Comparison of ENCODE assay signal across 1 fruit fly cellular context in the genomic region with DNA sequence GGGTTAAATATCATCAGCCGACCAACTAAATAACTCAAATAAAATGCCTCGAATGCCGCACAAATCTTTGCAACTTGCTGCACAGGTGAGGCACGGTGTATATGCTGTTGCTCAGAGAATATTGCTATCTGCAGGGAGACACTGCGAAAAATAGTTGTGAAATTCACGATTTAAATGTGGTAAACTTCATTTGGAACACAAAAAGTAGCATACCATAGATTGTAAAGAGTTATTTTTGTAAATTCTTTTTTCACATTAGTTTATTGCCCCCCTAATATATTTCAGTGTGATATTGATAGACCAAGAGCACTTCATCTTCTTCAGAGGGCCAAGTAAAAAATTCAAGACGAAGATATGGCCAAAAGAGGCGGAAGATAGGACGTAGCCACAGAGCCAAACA.
A peak's percentile ranks its signal among the peaks of the same experiment; 100 is the strongest.
TF ChIP-seq lines count a peak whose summit lies in the region.

No protein-coding gene starts in this region.

TF ChIP-seq in whole organism, embryonic, 481 proteins besides CTCF, POLR2A, EP300 and RAD21 (continued from another document):
- no peak for TF ChIP-seq CG10147 (GFP tag; optimal IDR thresholded peaks at IDR 0.05; lab: Kevin White, UChicago)
- TF ChIP-seq CG12942 (GFP tag; optimal IDR thresholded peaks at IDR 0.05; lab: Kevin White, UChicago) = no peak
- no peak for TF ChIP-seq CG9727 (GFP tag; optimal IDR thresholded peaks at IDR 0.05; lab: Kevin White, UChicago)
- no peak for TF ChIP-seq Scr (GFP tag; IDR thresholded peaks at IDR 0.05; lab: Robert Waterston, UW; ENCODE audit: partially characterized antibody)
- TF ChIP-seq Dek (tag; optimal IDR thresholded peaks at IDR 0.05; lab: Kevin White, UChicago) = no peak
- peak; percentile 37; the same call in 1 of the 2 replicates for TF ChIP-seq CG6689 (GFP tag; IDR thresholded peaks at IDR 0.05; lab: Robert Waterston, UW)
- no peak for TF ChIP-seq PHDP (tag; optimal IDR thresholded peaks at IDR 0.05; lab: Kevin White, UChicago)
- TF ChIP-seq nmo (GFP tag; optimal IDR thresholded peaks at IDR 0.05; lab: Kevin White, UChicago) = peak; percentile 33
- no peak for TF ChIP-seq Nf-YB (GFP tag; optimal IDR thresholded peaks at IDR 0.05; lab: Kevin White, UChicago)
- TF ChIP-seq CG17829 (tag; optimal IDR thresholded peaks at IDR 0.05; lab: Kevin White, UChicago) = no peak
- no peak for TF ChIP-seq Lim3 (GFP tag; IDR thresholded peaks at IDR 0.05; lab: Robert Waterston, UW)
- no peak for TF ChIP-seq Abd-B (GFP tag; optimal IDR thresholded peaks at IDR 0.05; lab: Kevin White, UChicago)
- TF ChIP-seq CG7271 (tag; optimal IDR thresholded peaks at IDR 0.05; lab: Kevin White, UChicago) = no peak
- TF ChIP-seq Ada2b (GFP tag; IDR thresholded peaks at IDR 0.05; lab: Robert Waterston, UW) = peak; percentile 44; the same call in 1 of the 2 replicates
- no peak for TF ChIP-seq CG4360 (GFP tag; IDR thresholded peaks at IDR 0.05; lab: Robert Waterston, UW)
- no peak for TF ChIP-seq sna (GFP tag; IDR thresholded peaks at IDR 0.05; lab: Robert Waterston, UW; ENCODE audit: partially characterized antibody)
- no peak for TF ChIP-seq CHES-1-like (GFP tag; optimal IDR thresholded peaks at IDR 0.05; lab: Kevin White, UChicago)
- no peak for TF ChIP-seq nau (GFP tag; optimal IDR thresholded peaks at IDR 0.05; lab: Kevin White, UChicago)
- no peak for TF ChIP-seq CG6813 (GFP tag; optimal IDR thresholded peaks at IDR 0.05; lab: Kevin White, UChicago)
- no peak for TF ChIP-seq lov (optimal IDR thresholded peaks at IDR 0.05; lab: Kevin White, UChicago)
- no peak for TF ChIP-seq lov (GFP tag; IDR thresholded peaks at IDR 0.05; lab: Robert Waterston, UW)
- no peak for TF ChIP-seq TFAM (GFP tag; optimal IDR thresholded peaks at IDR 0.05; lab: Kevin White, UChicago)
- TF ChIP-seq dmrt99B (tag; optimal IDR thresholded peaks at IDR 0.05; lab: Kevin White, UChicago) = peak; percentile 57
- TF ChIP-seq CG18599 (GFP tag; optimal IDR thresholded peaks at IDR 0.05; lab: Kevin White, UChicago) = peak; percentile 43
- peak; percentile 48; the same call in 1 of the 2 replicates for TF ChIP-seq Rfx (GFP tag; IDR thresholded peaks at IDR 0.05; lab: Robert Waterston, UW)
- 0 out of 3 replicates have a peak, but pooled peaks have one; percentile 31 for TF ChIP-seq ken (GFP tag; IDR thresholded peaks at IDR 0.05; lab: Robert Waterston, UW)
- no peak for TF ChIP-seq vfl (GFP tag; optimal IDR thresholded peaks at IDR 0.05; lab: Kevin White, UChicago)
- TF ChIP-seq CG34422 (GFP tag; IDR thresholded peaks at IDR 0.05; lab: Robert Waterston, UW) = no peak
- no peak for TF ChIP-seq CG7786 (GFP tag; optimal IDR thresholded peaks at IDR 0.05; lab: Kevin White, UChicago)
- no peak for TF ChIP-seq Side (GFP tag; optimal IDR thresholded peaks at IDR 0.05; lab: Kevin White, UChicago)
- TF ChIP-seq CG14667 (GFP tag; IDR thresholded peaks at IDR 0.05; lab: Robert Waterston, UW) = no peak
- no peak for TF ChIP-seq CG5245 (GFP tag; optimal IDR thresholded peaks at IDR 0.05; lab: Kevin White, UChicago)
- TF ChIP-seq CG4617 (GFP tag; optimal IDR thresholded peaks at IDR 0.05; lab: Kevin White, UChicago; ENCODE audit: borderline replicate concordance) = no peak
- no peak for TF ChIP-seq abd-A (tag; optimal IDR thresholded peaks at IDR 0.05; lab: Kevin White, UChicago)
- no peak for TF ChIP-seq slp2 (GFP tag; optimal IDR thresholded peaks at IDR 0.05; lab: Kevin White, UChicago)
- TF ChIP-seq CG11723 (GFP tag; optimal IDR thresholded peaks at IDR 0.05; lab: Kevin White, UChicago) = no peak
- TF ChIP-seq Tbp (GFP tag; optimal IDR thresholded peaks at IDR 0.05; lab: Kevin White, UChicago) = no peak
- TF ChIP-seq Lhr (GFP tag; optimal IDR thresholded peaks at IDR 0.05; lab: Kevin White, UChicago) = no peak
- no peak for TF ChIP-seq maf-S (GFP tag; optimal IDR thresholded peaks at IDR 0.05; lab: Kevin White, UChicago)
- peak; percentile 31 for TF ChIP-seq Hmr (GFP tag; optimal IDR thresholded peaks at IDR 0.05; lab: Kevin White, UChicago)
- TF ChIP-seq Oaz (GFP tag; IDR thresholded peaks at IDR 0.05; lab: Robert Waterston, UW) = no peak
- no peak for TF ChIP-seq Fer2 (tag; optimal IDR thresholded peaks at IDR 0.05; lab: Kevin White, UChicago)
- TF ChIP-seq tap (tag; optimal IDR thresholded peaks at IDR 0.05; lab: Kevin White, UChicago) = peak; percentile 24
- no peak for TF ChIP-seq CG6175 (GFP tag; IDR thresholded peaks at IDR 0.05; lab: Robert Waterston, UW)
- TF ChIP-seq z (GFP tag; IDR thresholded peaks at IDR 0.05; lab: Robert Waterston, UW) = no peak
- peak; percentile 24 for TF ChIP-seq CG17385 (GFP tag; optimal IDR thresholded peaks at IDR 0.05; lab: Kevin White, UChicago)
- no peak for TF ChIP-seq pan (optimal IDR thresholded peaks at IDR 0.05; lab: Kevin White, UChicago)
- TF ChIP-seq pan (GFP tag; optimal IDR thresholded peaks at IDR 0.05 in 1 of 2, IDR thresholded peaks at IDR 0.05 in 1 of 2) = peak in 1 of 2 experiments; percentile 55
- no peak for TF ChIP-seq ttk (GFP tag; IDR thresholded peaks at IDR 0.05; lab: Robert Waterston, UW)
- peak; percentile 17 for TF ChIP-seq az2 (GFP tag; optimal IDR thresholded peaks at IDR 0.05; lab: Kevin White, UChicago)
- no peak for TF ChIP-seq crp (GFP tag; optimal IDR thresholded peaks at IDR 0.05; lab: Kevin White, UChicago)
- TF ChIP-seq grau (tag; optimal IDR thresholded peaks at IDR 0.05; lab: Kevin White, UChicago) = no peak
- no peak for TF ChIP-seq gcm (GFP tag; optimal IDR thresholded peaks at IDR 0.05; lab: Kevin White, UChicago)
- peak; percentile 7 for TF ChIP-seq NfI (GFP tag; optimal IDR thresholded peaks at IDR 0.05; lab: Kevin White, UChicago)
- TF ChIP-seq HLH4C (GFP tag; IDR thresholded peaks at IDR 0.05; lab: Robert Waterston, UW; ENCODE audit: partially characterized antibody) = no peak
- TF ChIP-seq CG13424 (tag; optimal IDR thresholded peaks at IDR 0.05; lab: Kevin White, UChicago) = no peak
- TF ChIP-seq oc (tag; optimal IDR thresholded peaks at IDR 0.05; lab: Kevin White, UChicago) = no peak
- TF ChIP-seq Myb (GFP tag; optimal IDR thresholded peaks at IDR 0.05; lab: Kevin White, UChicago) = no peak
TF ChIP-seq in whole organism, embryonic: peak in this region for 68.
